Worm (Caenorhabditis elegans): ENCODE data around the gene Y54F10BM.22.
A peak's percentile ranks its signal among the peaks of the same experiment; 100 is the strongest.

Y54F10BM.22 gene

ce11 chrIII:2304867-2305266 is 24.2 kb downstream of the Y54F10BM.22 start, which contains the start of gene Y54F10BM.9 (continued):
- TF ChIP-seq dpl-1 (GFP tag; optimal IDR thresholded peaks at IDR 0.05): peak; percentile 6 to 15 (median 10)
- TF ChIP-seq skn-1 (tag; optimal IDR thresholded peaks at IDR 0.05): no peak
- TF ChIP-seq unc-62 (GFP tag; optimal IDR thresholded peaks at IDR 0.05): no peak
- peak; percentile 36 to 52 for TF ChIP-seq lsy-2 (tag; optimal IDR thresholded peaks at IDR 0.05)
- TF ChIP-seq C04F5.9 (tag; optimal IDR thresholded peaks at IDR 0.05): no peak
- peak; percentile 53 for TF ChIP-seq rnt-1 (tag; optimal IDR thresholded peaks at IDR 0.05)
- no peak for TF ChIP-seq alr-1 (tag; optimal IDR thresholded peaks at IDR 0.05; ENCODE audit: borderline replicate concordance)
- no peak for TF ChIP-seq nhr-76 (tag; optimal IDR thresholded peaks at IDR 0.05)
- TF ChIP-seq C34B4.2 (tag; optimal IDR thresholded peaks at IDR 0.05): no peak
- peak; percentile 58 for TF ChIP-seq snu-23 (GFP tag; optimal IDR thresholded peaks at IDR 0.05)

- TF ChIP-seq hlh-4 (tag; optimal IDR thresholded peaks at IDR 0.05) (no peak), ceh-90 (tag; optimal IDR thresholded peaks at IDR 0.05) (no peak), nhr-71 (tag; optimal IDR thresholded peaks at IDR 0.05) (no peak), isw-1 (GFP tag; IDR thresholded peaks at IDR 0.05) (no peak), ceh-88 (GFP tag; IDR thresholded peaks at IDR 0.05) (no peak), egl-27 (tag; optimal IDR thresholded peaks at IDR 0.05) (no peak), snu-23 (GFP tag; optimal IDR thresholded peaks at IDR 0.05) (no peak), nhr-85 (tag) (no peak), unc-130 (tag; optimal IDR thresholded peaks at IDR 0.05) (no peak)
Measured at ce11 chrIII:2308026-2308425, 27.3 kb downstream of the Y54F10BM.22 start, which contains the start of the genes fbxa-1 and Y54F10BM.20. Gene fbxa-1 (minus strand): TSS chrIII:2308126. Gene Y54F10BM.20 (plus strand): TSS chrIII:2308256.

ce11 chrIII:2310996-2311395 is 30.3 kb downstream of the Y54F10BM.22 start:
- TF ChIP-seq unc-30 (tag; optimal IDR thresholded peaks at IDR 0.05): no peak
- TF ChIP-seq zag-1 (tag; optimal IDR thresholded peaks at IDR 0.05): no peak
- no peak for TF ChIP-seq hlh-4 (tag; optimal IDR thresholded peaks at IDR 0.05)
- no peak for TF ChIP-seq nhr-84 (tag; optimal IDR thresholded peaks at IDR 0.05)
- TF ChIP-seq nhr-11 (tag; optimal IDR thresholded peaks at IDR 0.05): no peak
- TF ChIP-seq ceh-63 (GFP tag; optimal IDR thresholded peaks at IDR 0.05): no peak
- TF ChIP-seq unc-86 (tag; optimal IDR thresholded peaks at IDR 0.05): no peak
- TF ChIP-seq nhr-90 (tag; optimal IDR thresholded peaks at IDR 0.05; ENCODE audit: poor library complexity): no peak
- TF ChIP-seq elt-2 (tag; optimal IDR thresholded peaks at IDR 0.05): no peak
- no peak for TF ChIP-seq lin-39 (tag; optimal IDR thresholded peaks at IDR 0.05)

ce11 chrIII:2313985-2314494 is 33.3 kb downstream of the Y54F10BM.22 start, which contains the start of the genes fbxa-66 and iffb-1:
Gene fbxa-66 (minus strand): TSS chrIII:2314035.
Gene iffb-1 (plus strand): TSS chrIII:2314436.
- TF ChIP-seq F16B12.6 (tag; optimal IDR thresholded peaks at IDR 0.05) (peak; percentile 85), nhr-12 (tag; optimal IDR thresholded peaks at IDR 0.05) (no peak), mep-1 (tag; optimal IDR thresholded peaks at IDR 0.05) (peak; percentile 51), nhr-85 (tag) (peak; percentile 51), dpl-1 (GFP tag; optimal IDR thresholded peaks at IDR 0.05) (peak; percentile 25 to 70 (median 55)), lsy-2 (tag; optimal IDR thresholded peaks at IDR 0.05) (peak; percentile 39 to 47), efl-1 (optimal IDR thresholded peaks at IDR 0.05) (peak; percentile 42 to 62), efl-1 (GFP tag; optimal IDR thresholded peaks at IDR 0.05 in 1 of 2) (peak; percentile 65 to 95), isw-1 (GFP tag; IDR thresholded peaks at IDR 0.05) (0 out of 2 replicates have a peak, but pooled peaks have one; percentile 4), nhr-77 (tag; optimal IDR thresholded peaks at IDR 0.05) (no peak), ceh-82 (tag; optimal IDR thresholded peaks at IDR 0.05) (peak in 1 of 3 experiments; percentile 30), C16A3.4 (tag; optimal IDR thresholded peaks at IDR 0.05) (no peak), xbp-1 (tag; optimal IDR thresholded peaks at IDR 0.05) (peak; percentile 2), lin-35 (GFP tag; optimal IDR thresholded peaks at IDR 0.05) (peak; percentile 37 to 55), skn-1 (tag; optimal IDR thresholded peaks at IDR 0.05) (peak; percentile 9)
